Fruit fly (Drosophila melanogaster): ENCODE results near the gene CG34178.
A peak's percentile ranks its signal among the peaks of the same experiment; 100 is the strongest.

The CG34178 gene

DNA sequence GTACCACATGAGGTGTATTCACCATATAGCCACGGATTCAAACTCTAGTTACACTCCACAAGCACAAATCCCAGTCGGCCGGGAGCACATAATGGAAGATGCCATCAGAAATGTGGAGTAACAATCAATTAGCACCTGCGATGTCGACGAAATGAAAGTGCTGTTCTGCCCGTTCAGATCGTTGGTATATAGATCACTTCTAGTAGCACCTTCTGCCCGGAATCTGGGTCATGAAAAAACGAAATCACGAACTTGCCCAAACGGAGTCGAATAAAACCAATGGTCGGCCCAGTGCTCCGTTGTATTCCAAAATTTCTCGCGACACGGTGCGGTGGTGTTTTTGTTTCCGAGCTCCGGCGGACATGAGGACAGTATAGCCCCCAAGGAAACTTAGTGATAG, 33.1 kb upstream of the CG34178 start, which contains the start of gene CG33003:
TSS of gene CG33003 (plus strand) at position 301 of the 400 bp plus-strand sequence.
- TF ChIP-seq CG34406 (GFP tag; optimal IDR thresholded peaks at IDR 0.05) (no peak), ss (GFP tag; optimal IDR thresholded peaks at IDR 0.05) (no peak)

dm6 chr2L:4403013-4403604, 30.6 kb upstream of the CG34178 start, which contains the start of gene Dim1:
TSS of gene Dim1 (plus strand) at chr2L:4403251.
- TF ChIP-seq CG9139 (GFP tag; optimal IDR thresholded peaks at IDR 0.05): peak; percentile 43
- no peak for TF ChIP-seq Sox14 (GFP tag; optimal IDR thresholded peaks at IDR 0.05)
- TF ChIP-seq achi (GFP tag; optimal IDR thresholded peaks at IDR 0.05): peak; percentile 40
- TF ChIP-seq CG8119 (GFP tag; IDR thresholded peaks at IDR 0.05): no peak
- peak; percentile 59 for TF ChIP-seq CG34406 (GFP tag; optimal IDR thresholded peaks at IDR 0.05)
- TF ChIP-seq CG6163 (GFP tag; IDR thresholded peaks at IDR 0.05): peak; percentile 61

dm6 chr2L:4410855-4411254, 22.9 kb upstream of the CG34178 start, which contains the start of gene CG43055:
TSS of gene CG43055 (plus strand) at chr2L:4411155.
- TF ChIP-seq CG8319 (GFP tag; optimal IDR thresholded peaks at IDR 0.05): no peak
- no peak for TF ChIP-seq Hr4 (GFP tag; optimal IDR thresholded peaks at IDR 0.05)
- no peak for TF ChIP-seq Eip93F (GFP tag; optimal IDR thresholded peaks at IDR 0.05)
- no peak for TF ChIP-seq Hr39 (GFP tag; optimal IDR thresholded peaks at IDR 0.05)
- no peak for TF ChIP-seq CG6792 (GFP tag; optimal IDR thresholded peaks at IDR 0.05)
- TF ChIP-seq dsx (GFP tag; optimal IDR thresholded peaks at IDR 0.05; ENCODE audit: poor library complexity, severe bottlenecking): no peak
- TF ChIP-seq lz (GFP tag; optimal IDR thresholded peaks at IDR 0.05): no peak
- no peak for TF ChIP-seq spab (GFP tag; optimal IDR thresholded peaks at IDR 0.05)
- no peak for TF ChIP-seq OdsH (GFP tag; optimal IDR thresholded peaks at IDR 0.05)
- no peak for TF ChIP-seq CG10631 (GFP tag; optimal IDR thresholded peaks at IDR 0.05)
- no peak for TF ChIP-seq Sox14 (GFP tag; optimal IDR thresholded peaks at IDR 0.05)
- no peak for TF ChIP-seq Eip75B (GFP tag; optimal IDR thresholded peaks at IDR 0.05)
- TF ChIP-seq dac (GFP tag; optimal IDR thresholded peaks at IDR 0.05): no peak
- no peak for TF ChIP-seq topi (GFP tag; optimal IDR thresholded peaks at IDR 0.05)

dm6 chr2L:4414059-4414458, 19.6 kb upstream of the CG34178 start:
- no peak for TF ChIP-seq Ets96B (tag; optimal IDR thresholded peaks at IDR 0.05)
- TF ChIP-seq net (GFP tag; optimal IDR thresholded peaks at IDR 0.05): no peak
- no peak for TF ChIP-seq Blimp-1 (GFP tag; optimal IDR thresholded peaks at IDR 0.05)
- TF ChIP-seq CG6276 (GFP tag; optimal IDR thresholded peaks at IDR 0.05): no peak
- no peak for TF ChIP-seq CG10669 (GFP tag; optimal IDR thresholded peaks at IDR 0.05)
- no peak for TF ChIP-seq dsx (GFP tag; optimal IDR thresholded peaks at IDR 0.05; ENCODE audit: poor library complexity, severe bottlenecking)
- TF ChIP-seq achi (GFP tag; optimal IDR thresholded peaks at IDR 0.05): no peak
- TF ChIP-seq Eip78C (GFP tag): no peak
- TF ChIP-seq pdm3 (GFP tag; optimal IDR thresholded peaks at IDR 0.05): no peak
- TF ChIP-seq spab (GFP tag; optimal IDR thresholded peaks at IDR 0.05): no peak
- TF ChIP-seq Lpt (GFP tag; optimal IDR thresholded peaks at IDR 0.05): no peak
- TF ChIP-seq CG1621 (tag; optimal IDR thresholded peaks at IDR 0.05): no peak
- no peak for TF ChIP-seq dac (GFP tag; optimal IDR thresholded peaks at IDR 0.05)
- TF ChIP-seq CG11762 (GFP tag; optimal IDR thresholded peaks at IDR 0.05; ENCODE audit: insufficient read depth): no peak
- TF ChIP-seq CG34406 (GFP tag; optimal IDR thresholded peaks at IDR 0.05): no peak

- TF ChIP-seq Lpt (GFP tag; optimal IDR thresholded peaks at IDR 0.05) (peak; percentile 23), achi (GFP tag; optimal IDR thresholded peaks at IDR 0.05) (peak; percentile 47), fd59A (GFP tag; optimal IDR thresholded peaks at IDR 0.05) (peak; percentile 21), ss (GFP tag; optimal IDR thresholded peaks at IDR 0.05) (peak in 1 of 2 experiments; percentile 33), CG11762 (GFP tag; optimal IDR thresholded peaks at IDR 0.05; ENCODE audit: insufficient read depth) (peak; percentile 11), Ets21C (GFP tag; optimal IDR thresholded peaks at IDR 0.05) (peak; percentile 23), esn (GFP tag; optimal IDR thresholded peaks at IDR 0.05) (no peak), CG1621 (tag; optimal IDR thresholded peaks at IDR 0.05) (peak; percentile 32), Eip93F (GFP tag; optimal IDR thresholded peaks at IDR 0.05) (no peak), CG11902 (GFP tag; optimal IDR thresholded peaks at IDR 0.05) (no peak), cyc (GFP tag; optimal IDR thresholded peaks at IDR 0.05) (peak; percentile 32), CG4318 (GFP tag; optimal IDR thresholded peaks at IDR 0.05) (no peak), CG8632 (GFP tag; optimal IDR thresholded peaks at IDR 0.05) (no peak), CG8319 (GFP tag; optimal IDR thresholded peaks at IDR 0.05) (no peak), CG3032 (tag; optimal IDR thresholded peaks at IDR 0.05) (no peak), svp (GFP tag) (peak; percentile 54), CG10631 (GFP tag; optimal IDR thresholded peaks at IDR 0.05) (peak; percentile 43), Met (GFP tag; optimal IDR thresholded peaks at IDR 0.05) (peak; percentile 43), dac (GFP tag; optimal IDR thresholded peaks at IDR 0.05) (no peak), salr (GFP tag; optimal IDR thresholded peaks at IDR 0.05) (peak in 1 of 2 experiments; percentile 5), CG34406 (GFP tag; optimal IDR thresholded peaks at IDR 0.05) (peak; percentile 18), OdsH (GFP tag; optimal IDR thresholded peaks at IDR 0.05) (peak; percentile 50)
Observed at dm6 chr2L:4416089-4416488, 17.6 kb upstream of the CG34178 start.
